Fruit fly (Drosophila melanogaster): ENCODE measurements around the gene CG14195.

- no peak for TF ChIP-seq CG8159 (tag; optimal IDR thresholded peaks at IDR 0.05)
- no peak for TF ChIP-seq CG17806 (tag; optimal IDR thresholded peaks at IDR 0.05)
- no peak for TF ChIP-seq CG15710 (tag; optimal IDR thresholded peaks at IDR 0.05)
- no peak for TF ChIP-seq CG4496 (GFP tag; IDR thresholded peaks at IDR 0.05)
- no peak for TF ChIP-seq gl (tag; optimal IDR thresholded peaks at IDR 0.05)
- no peak for TF ChIP-seq CG9948 (tag; optimal IDR thresholded peaks at IDR 0.05)
- no peak for TF ChIP-seq Pif1A (GFP tag; optimal IDR thresholded peaks at IDR 0.05)
- TF ChIP-seq CG12605 (GFP tag; IDR thresholded peaks at IDR 0.05) = no peak
- TF ChIP-seq Pif1B (GFP tag; optimal IDR thresholded peaks at IDR 0.05) = no peak
- no peak for TF ChIP-seq Ets98B (GFP tag; IDR thresholded peaks at IDR 0.05)
- TF ChIP-seq CG10348 (GFP tag; IDR thresholded peaks at IDR 0.05) = no peak
- TF ChIP-seq CG13204 (GFP tag; optimal IDR thresholded peaks at IDR 0.05) = no peak
- no peak for TF ChIP-seq D1 (tag; optimal IDR thresholded peaks at IDR 0.05)
These were observed 20.3 kb downstream of the CG14195 start for dm6 chrX:19191597-19191996.
